Worm (Caenorhabditis elegans) whole organism, mixed stage, embryonic: ENCODE measurements around the gene trim-21.

Experiments
- elt-1 ChIP-seq: sonication (generic microtip); optimal IDR thresholded peaks from 2 replicates; lab custom pipeline; 2017; ENCODE audit warnings: missing genetic modification characterization, mild to moderate bottlenecking, missing compliant biosample characterization, antibody characterized with exemption, moderate library complexity, borderline replicate concordance; ENCODE audit not compliant: insufficient read depth
- unc-62 ChIP-seq: fragments of 150-350 bp; optimal IDR thresholded peaks from 2 replicates; lab custom pipeline; 2014; ENCODE audit warnings: missing biosample characterization, missing genetic modification reagents, missing genetic modification characterization
- zip-8 ChIP-seq: fragments of 150-350 bp; optimal IDR thresholded peaks from 2 replicates; lab custom pipeline; 2014; ENCODE audit warnings: missing biosample characterization, missing genetic modification characterization

DNA sequence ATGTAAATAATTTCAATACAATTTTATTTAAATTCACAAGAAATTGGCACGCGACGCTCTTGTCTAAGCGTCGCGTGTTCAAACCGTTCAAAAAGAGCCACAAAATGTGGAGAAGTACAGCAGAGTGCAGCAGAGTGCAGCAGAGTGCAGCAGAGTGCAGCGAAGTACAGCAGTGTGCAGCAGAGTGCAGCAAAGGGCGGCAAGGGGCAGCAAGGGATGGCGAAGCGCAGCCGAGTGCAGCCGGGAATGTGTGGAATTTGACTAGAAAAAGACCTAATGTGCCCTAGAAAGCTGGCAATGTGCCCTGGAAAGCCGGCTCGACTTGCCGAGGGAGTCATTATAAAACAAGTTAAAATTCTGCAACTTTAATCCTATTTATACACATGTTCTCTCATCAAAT, 33.4 kb downstream of the trim-21 start, which contains the start of gene K09F6.6:
- TF ChIP-seq zip-8 (no peak), unc-62 (no peak), elt-1 (tag; lab: Kevin White, UChicago) (no peak)
